Worm (Caenorhabditis elegans) whole organism, late embryonic: ENCODE measurements around the gene chil-3.

Experiments used
- ceh-14 ChIP-seq: sonication (generic microtip); optimal IDR thresholded peaks from 2 replicates; lab custom pipeline; 2016; ENCODE audit warnings: missing genotype, missing genetic modification characterization, missing compliant biosample characterization
- ceh-30 ChIP-seq: fragments of 150-350 bp; optimal IDR thresholded peaks from 2 replicates; lab custom pipeline; 2014; ENCODE audit warnings: missing biosample characterization, missing genetic modification characterization
- che-1 ChIP-seq: sonication (generic microtip); optimal IDR thresholded peaks from 2 replicates; lab custom pipeline; 2016; ENCODE audit warnings: mild to moderate bottlenecking, missing genetic modification characterization, missing compliant biosample characterization
- dve-1 ChIP-seq: sonication (generic microtip); optimal IDR thresholded peaks from 2 replicates; lab custom pipeline; 2017; ENCODE audit warnings: antibody characterized with exemption, mild to moderate bottlenecking, missing genetic modification characterization, missing compliant biosample characterization
- elt-4 ChIP-seq: sonication (generic microtip); optimal IDR thresholded peaks from 2 replicates; lab custom pipeline; 2016; ENCODE audit warnings: missing genetic modification characterization, missing compliant biosample characterization
- hlh-30 ChIP-seq: sonication (generic microtip); optimal IDR thresholded peaks from 2 replicates; lab custom pipeline; 2017; ENCODE audit warnings: antibody characterized with exemption, missing genetic modification characterization, missing compliant biosample characterization; ENCODE audit not compliant: insufficient read depth
- hlh-6 ChIP-seq: sonication (generic microtip); optimal IDR thresholded peaks from 2 replicates; lab custom pipeline; 2016; ENCODE audit warnings: missing genotype, missing genetic modification characterization, missing compliant biosample characterization
- nhr-11 ChIP-seq: fragments of 150-350 bp; optimal IDR thresholded peaks from 2 replicates; lab custom pipeline; 2014; ENCODE audit warnings: missing biosample characterization, missing genetic modification characterization

- TF ChIP-seq dve-1 (tag; lab: Kevin White, UChicago) (no peak), ceh-30 (tag; lab: Kevin White, UChicago) (no peak), che-1 (no peak), elt-4 (tag; lab: Kevin White, UChicago) (no peak), hlh-30 (tag; lab: Kevin White, UChicago) (no peak), nhr-11 (no peak), hlh-6 (tag; lab: Kevin White, UChicago) (no peak), ceh-14 (tag; lab: Kevin White, UChicago) (no peak)
These were observed 34.3 kb downstream of the chil-3 start for ce11 chrII:9826946-9827345.
